Fruit fly (Drosophila melanogaster): ENCODE data around the gene Larp4B.

Larp4B gene

DNA sequence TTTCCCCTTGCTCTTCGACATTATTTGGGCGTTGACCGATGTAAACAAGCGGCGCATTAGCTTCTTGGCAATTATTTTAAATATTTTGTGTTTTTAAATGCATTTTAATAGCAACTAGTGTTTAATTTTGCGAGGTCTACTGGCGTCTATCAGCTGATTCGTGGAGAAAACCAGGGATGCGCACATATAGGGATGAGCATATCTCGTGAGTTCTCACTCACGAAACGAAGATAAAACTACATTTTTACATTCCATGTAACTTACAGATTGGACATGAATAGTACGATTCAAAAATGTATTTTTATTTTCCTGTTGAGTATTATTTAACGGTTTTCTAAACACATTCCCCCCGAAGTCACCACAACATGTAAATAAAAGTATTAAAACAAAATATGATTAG is 27.2 kb upstream of the Larp4B start, which contains the start of gene CG14966 (continued):
- no peak for TF ChIP-seq Fer2 (tag; optimal IDR thresholded peaks at IDR 0.05)
- TF ChIP-seq Nf-YC (tag; optimal IDR thresholded peaks at IDR 0.05): peak; percentile 64
- TF ChIP-seq CG7987 (GFP tag; optimal IDR thresholded peaks at IDR 0.05): peak; percentile 2
- TF ChIP-seq rib (GFP tag; IDR thresholded peaks at IDR 0.05): peak; percentile 65
- TF ChIP-seq Optix (GFP tag; IDR thresholded peaks at IDR 0.05): no peak
- no peak for TF ChIP-seq CG8924 (tag; optimal IDR thresholded peaks at IDR 0.05)
- TF ChIP-seq corto (GFP tag; optimal IDR thresholded peaks at IDR 0.05): no peak
- TF ChIP-seq knrl (GFP tag; IDR thresholded peaks at IDR 0.05; ENCODE audit: partially characterized antibody): peak; percentile 88
- no peak for TF ChIP-seq CG9609 (GFP tag; optimal IDR thresholded peaks at IDR 0.05)
- TF ChIP-seq CG18599 (GFP tag; optimal IDR thresholded peaks at IDR 0.05): peak; percentile 22
- no peak for TF ChIP-seq cato (GFP tag; optimal IDR thresholded peaks at IDR 0.05; ENCODE audit: borderline replicate concordance)
- peak; percentile 42 for TF ChIP-seq Dp (GFP tag; optimal IDR thresholded peaks at IDR 0.05)
- TF ChIP-seq CG10979 (tag; optimal IDR thresholded peaks at IDR 0.05): peak; percentile 1
- no peak for TF ChIP-seq gce (GFP tag; IDR thresholded peaks at IDR 0.05)
- peak; percentile 30; the same call in 1 of the 2 replicates for TF ChIP-seq chm (GFP tag; IDR thresholded peaks at IDR 0.05)
- peak; percentile 76; the same call in 2 of the 3 replicates for TF ChIP-seq CG7963 (GFP tag; IDR thresholded peaks at IDR 0.05; ENCODE audit: partially characterized antibody)
- TF ChIP-seq Max (GFP tag; optimal IDR thresholded peaks at IDR 0.05): peak; percentile 36
- peak; percentile 31 for TF ChIP-seq Fer1 (GFP tag; optimal IDR thresholded peaks at IDR 0.05)
- no peak for TF ChIP-seq MTF-1 (GFP tag; optimal IDR thresholded peaks at IDR 0.05; ENCODE audit: borderline replicate concordance)
- no peak for TF ChIP-seq CG13123 (GFP tag; optimal IDR thresholded peaks at IDR 0.05)
- TF ChIP-seq HmgD (GFP tag; optimal IDR thresholded peaks at IDR 0.05): peak; percentile 44
- TF ChIP-seq lola (GFP tag; optimal IDR thresholded peaks at IDR 0.05): no peak
- no peak for TF ChIP-seq CG11696 (GFP tag; IDR thresholded peaks at IDR 0.05)
- TF ChIP-seq CG13624 (GFP tag; optimal IDR thresholded peaks at IDR 0.05): peak; percentile 54
- TF ChIP-seq Dfd (GFP tag; optimal IDR thresholded peaks at IDR 0.05): no peak
- TF ChIP-seq CG12219 (GFP tag; optimal IDR thresholded peaks at IDR 0.05): no peak
- TF ChIP-seq Eip74EF (GFP tag; optimal IDR thresholded peaks at IDR 0.05): no peak
- TF ChIP-seq CG3847 (GFP tag; IDR thresholded peaks at IDR 0.05): peak; percentile 44
- TF ChIP-seq CG30403 (GFP tag; optimal IDR thresholded peaks at IDR 0.05): peak; percentile 13
- no peak for TF ChIP-seq otp (GFP tag; IDR thresholded peaks at IDR 0.05)
- no peak for TF ChIP-seq disco-r (GFP tag; optimal IDR thresholded peaks at IDR 0.05)
- TF ChIP-seq gro (GFP tag; optimal IDR thresholded peaks at IDR 0.05): peak; percentile 58
- no peak for TF ChIP-seq HLH3B (GFP tag; IDR thresholded peaks at IDR 0.05)
- peak; percentile 68 for TF ChIP-seq CG32532 (GFP tag; IDR thresholded peaks at IDR 0.05)
- TF ChIP-seq CG1529 (GFP tag; optimal IDR thresholded peaks at IDR 0.05): no peak
- TF ChIP-seq CG17829 (tag; optimal IDR thresholded peaks at IDR 0.05): peak; percentile 66
- TF ChIP-seq unpg (GFP tag; optimal IDR thresholded peaks at IDR 0.05): peak; percentile 4
- peak; percentile 96 for TF ChIP-seq Bgb (GFP tag; IDR thresholded peaks at IDR 0.05; ENCODE audit: partially characterized antibody)
- TF ChIP-seq CG13894 (tag; optimal IDR thresholded peaks at IDR 0.05): peak; percentile 58
- peak; percentile 12 for TF ChIP-seq CG15269 (tag; optimal IDR thresholded peaks at IDR 0.05)
- peak; percentile 96 for TF ChIP-seq CG13287 (GFP tag; IDR thresholded peaks at IDR 0.05; ENCODE audit: partially characterized antibody)
- no peak for TF ChIP-seq CG4404 (GFP tag; IDR thresholded peaks at IDR 0.05)
- TF ChIP-seq zfh1 (GFP tag; IDR thresholded peaks at IDR 0.05): no peak
- peak; percentile 34 for TF ChIP-seq grau (tag; optimal IDR thresholded peaks at IDR 0.05)
- peak in 1 of 3 experiments; percentile 80 for TF ChIP-seq Stat92E (GFP tag; optimal IDR thresholded peaks at IDR 0.05)
- peak; percentile 31 for TF ChIP-seq CG13424 (tag; optimal IDR thresholded peaks at IDR 0.05)
- TF ChIP-seq Blimp-1 (GFP tag; optimal IDR thresholded peaks at IDR 0.05): no peak
- peak; percentile 91 for TF ChIP-seq CG42726 (GFP tag; IDR thresholded peaks at IDR 0.05; ENCODE audit: partially characterized antibody)
- peak; percentile 0 for TF ChIP-seq Camta (GFP tag; optimal IDR thresholded peaks at IDR 0.05)

Data from whole organism, embryonic.